Worm (Caenorhabditis elegans) whole organism, L1 larva: ENCODE measurements around the gene tbc-20.
A peak's percentile ranks its signal among the peaks of the same experiment; 100 is the strongest.

Experiments used
- C04F5.9 ChIP-seq: sonication (generic microtip); optimal IDR thresholded peaks from 2 replicates; lab custom pipeline; 2016; ENCODE audit warnings: missing genetic modification characterization, missing compliant biosample characterization
- C34B4.2 ChIP-seq: sonication (generic microtip); optimal IDR thresholded peaks from 2 replicates; lab custom pipeline; 2017; ENCODE audit warnings: mild to moderate bottlenecking, missing genetic modification characterization, missing compliant biosample characterization
- F16B12.6 ChIP-seq: fragments of 150-350 bp; optimal IDR thresholded peaks from 2 replicates; lab custom pipeline; 2014; ENCODE audit warnings: missing biosample characterization, missing genetic modification characterization
- Y116A8C.19 ChIP-seq: sonication (generic microtip); optimal IDR thresholded peaks from 2 replicates; lab custom pipeline; 2016; ENCODE audit warnings: missing compliant biosample characterization, missing genetic modification characterization, borderline replicate concordance
- aha-1 ChIP-seq: fragments of 150-350 bp; optimal IDR thresholded peaks from 2 replicates; lab custom pipeline; 2014; ENCODE audit warnings: missing biosample characterization, missing genetic modification characterization
- blmp-1 ChIP-seq: fragments of 150-350 bp; optimal IDR thresholded peaks from 2 replicates; lab custom pipeline; 2014; ENCODE audit warnings: missing biosample characterization, missing genetic modification characterization
- ceh-63 ChIP-seq: fragments of 200-800 bp; sonication (Bioruptor generic); optimal IDR thresholded peaks from 2 replicates; lab custom pipeline; 2018; ENCODE audit warnings: mild to moderate bottlenecking, missing genetic modification characterization, missing compliant biosample characterization
- ceh-8 ChIP-seq: fragments of 200-800 bp; sonication (Bioruptor generic); optimal IDR thresholded peaks from 2 replicates; lab custom pipeline; 2018; ENCODE audit warnings: mild to moderate bottlenecking, missing genetic modification characterization, moderate library complexity, missing compliant biosample characterization
- ceh-82 ChIP-seq, 3 experiments: fragments of 150-350 bp in 1 of 3; sonication (generic microtip) in 2 of 3; optimal IDR thresholded peaks; 2 replicates each; lab custom pipeline; 2014 to 2017; ENCODE audit warnings: missing biosample characterization in 3 of 3, missing genetic modification characterization in 3 of 3
- dsc-1 ChIP-seq: sonication (generic microtip); optimal IDR thresholded peaks from 2 replicates; lab custom pipeline; 2016; ENCODE audit warnings: mild to moderate bottlenecking, missing genetic modification characterization, missing compliant biosample characterization
- efl-1 ChIP-seq, 4 experiments: fragments of 150-350 bp; optimal IDR thresholded peaks in 3 of 4; peaks in 1 of 4; 1 replicate in 1 of 4; 2 replicates in 3 of 4; lab custom pipeline; 2014; ENCODE audit warnings: missing biosample characterization in 2 of 4, missing genetic modification characterization in 2 of 4, missing genetic modification reagents in 2 of 4
- efl-3 ChIP-seq: fragments of 200-800 bp; sonication (Bioruptor generic); optimal IDR thresholded peaks from 2 replicates; lab custom pipeline; 2018; ENCODE audit warnings: mild to moderate bottlenecking, missing genetic modification characterization, missing compliant biosample characterization
- egl-13 ChIP-seq: sonication (generic microtip); optimal IDR thresholded peaks from 2 replicates; lab custom pipeline; 2016; ENCODE audit warnings: missing genotype, missing genetic modification reagents, missing genetic modification characterization, missing compliant biosample characterization
- elt-2 ChIP-seq: sonication (generic microtip); optimal IDR thresholded peaks from 2 replicates; lab custom pipeline; 2016; ENCODE audit warnings: missing genetic modification characterization, mild to moderate bottlenecking, inconsistent platforms, missing compliant biosample characterization, missing genetic modification reagents
- fkh-4 ChIP-seq: sonication (generic microtip); optimal IDR thresholded peaks from 2 replicates; lab custom pipeline; 2016; ENCODE audit warnings: missing compliant biosample characterization, missing genetic modification characterization, borderline replicate concordance
- fos-1 ChIP-seq: fragments of 150-350 bp; optimal IDR thresholded peaks from 2 replicates; lab custom pipeline; 2014; ENCODE audit warnings: missing biosample characterization, missing genetic modification characterization
- grh-1 ChIP-seq: fragments of 200-800 bp; sonication (Bioruptor generic); IDR thresholded peaks from 2 replicates; pipeline ENCODE4 v1.3.6; 2022; ENCODE audit warnings: missing genetic modification reagents, missing genetic modification characterization, missing compliant biosample characterization
- hlh-17 ChIP-seq: fragments of 200-800 bp; sonication (Bioruptor generic); optimal IDR thresholded peaks from 2 replicates; lab custom pipeline; 2018; ENCODE audit warnings: missing genetic modification characterization, mild to moderate bottlenecking, missing compliant biosample characterization, moderate library complexity, borderline replicate concordance
- hlh-4 ChIP-seq: sonication (generic microtip); optimal IDR thresholded peaks from 2 replicates; lab custom pipeline; 2016; ENCODE audit warnings: mild to moderate bottlenecking, missing genetic modification characterization, missing compliant biosample characterization
- irx-1 ChIP-seq: sonication (generic microtip); optimal IDR thresholded peaks from 2 replicates; lab custom pipeline; 2016; ENCODE audit warnings: missing genetic modification characterization, missing compliant biosample characterization
- isw-1 ChIP-seq: fragments of 200-800 bp; sonication (Bioruptor generic); IDR thresholded peaks from 2 replicates; pipeline ENCODE4 v1.3.6; 2022; ENCODE audit warnings: missing genetic modification characterization, missing compliant biosample characterization
- jun-1 ChIP-seq: fragments of 150-350 bp; optimal IDR thresholded peaks from 2 replicates; lab custom pipeline; 2014; ENCODE audit warnings: missing biosample characterization, missing genetic modification reagents, missing genetic modification characterization
- lin-13 ChIP-seq: fragments of 150-350 bp; optimal IDR thresholded peaks from 2 replicates; lab custom pipeline; 2014; ENCODE audit warnings: missing biosample characterization, missing genetic modification reagents, missing genetic modification characterization
- lin-35 ChIP-seq, 2 experiments: fragments of 150-350 bp; optimal IDR thresholded peaks; 2 replicates each; lab custom pipeline; 2014; ENCODE audit warnings: missing biosample characterization in 2 of 2, missing genetic modification characterization in 2 of 2, missing genetic modification reagents in 2 of 2
- lin-39 ChIP-seq: fragments of 150-350 bp; optimal IDR thresholded peaks from 2 replicates; lab custom pipeline; 2014; ENCODE audit warnings: missing biosample characterization, missing genetic modification reagents, missing genetic modification characterization
- mab-9 ChIP-seq: fragments of 200-800 bp; sonication (Bioruptor generic); IDR thresholded peaks from 2 replicates; pipeline ENCODE4 v1.3.6; 2022; ENCODE audit warnings: missing genetic modification reagents, missing genetic modification characterization, missing compliant biosample characterization
- nhr-19 ChIP-seq: fragments of 200-800 bp; sonication (Bioruptor generic); conservative IDR thresholded peaks from 2 replicates; pipeline ENCODE4 v1.3.6; 2022; ENCODE audit warnings: missing genetic modification characterization, missing compliant biosample characterization
- nhr-237 ChIP-seq: fragments of 150-350 bp; optimal IDR thresholded peaks from 2 replicates; lab custom pipeline; 2014; ENCODE audit warnings: missing biosample characterization, missing genetic modification characterization
- nhr-28 ChIP-seq: fragments of 150-350 bp; optimal IDR thresholded peaks from 2 replicates; lab custom pipeline; 2014; ENCODE audit warnings: missing biosample characterization, missing genetic modification characterization
- nhr-77 ChIP-seq: fragments of 150-350 bp; optimal IDR thresholded peaks from 2 replicates; lab custom pipeline; 2014; ENCODE audit warnings: missing biosample characterization, missing genetic modification characterization
- nhr-85 ChIP-seq: sonication (generic microtip); peaks from one replicate; lab custom pipeline; 2016; ENCODE audit warnings: missing genetic modification characterization, inconsistent platforms, missing compliant biosample characterization
- pag-3 ChIP-seq: sonication (generic microtip); optimal IDR thresholded peaks from 2 replicates; lab custom pipeline; 2017; ENCODE audit warnings: missing genetic modification characterization, mild to moderate bottlenecking, missing compliant biosample characterization, antibody characterized with exemption, borderline replicate concordance; ENCODE audit not compliant: insufficient read depth
- pax-3 ChIP-seq: fragments of 200-800 bp; sonication (Bioruptor generic); optimal IDR thresholded peaks from 2 replicates; lab custom pipeline; 2018; ENCODE audit warnings: mild to moderate bottlenecking, missing genetic modification characterization, moderate library complexity, missing compliant biosample characterization
- rnt-1 ChIP-seq: sonication (generic microtip); optimal IDR thresholded peaks from 2 replicates; lab custom pipeline; 2016; ENCODE audit warnings: mild to moderate bottlenecking, missing genetic modification characterization, moderate library complexity, missing compliant biosample characterization
- sox-4 ChIP-seq: sonication (generic microtip); optimal IDR thresholded peaks from 2 replicates; lab custom pipeline; 2016; ENCODE audit warnings: missing genetic modification characterization, missing compliant biosample characterization
- sptf-1 ChIP-seq: fragments of 150-350 bp; optimal IDR thresholded peaks from 2 replicates; lab custom pipeline; 2014; ENCODE audit warnings: missing biosample characterization, missing genetic modification characterization
- tbx-2 ChIP-seq: sonication (generic microtip); optimal IDR thresholded peaks from 2 replicates; lab custom pipeline; 2016; ENCODE audit warnings: missing genetic modification characterization, missing compliant biosample characterization
- unc-62 ChIP-seq: fragments of 150-350 bp; optimal IDR thresholded peaks from 2 replicates; lab custom pipeline; 2014; ENCODE audit warnings: missing biosample characterization, missing genetic modification reagents, missing genetic modification characterization
- unc-86 ChIP-seq: sonication (generic microtip); optimal IDR thresholded peaks from 2 replicates; lab custom pipeline; 2016; ENCODE audit warnings: missing genetic modification characterization, missing compliant biosample characterization
- unc-98 ChIP-seq: fragments of 200-800 bp; sonication (Bioruptor generic); IDR thresholded peaks from 2 replicates; pipeline ENCODE4 v1.3.6; 2022; ENCODE audit warnings: missing genetic modification characterization, missing compliant biosample characterization
- xbp-1 ChIP-seq: sonication (generic microtip); optimal IDR thresholded peaks from 2 replicates; lab custom pipeline; 2016; ENCODE audit warnings: missing genetic modification characterization, missing compliant biosample characterization
- zag-1 ChIP-seq: fragments of 150-350 bp; optimal IDR thresholded peaks from 2 replicates; lab custom pipeline; 2014; ENCODE audit warnings: missing biosample characterization, missing genetic modification characterization
- ztf-11 ChIP-seq, 2 experiments: sonication (generic microtip); optimal IDR thresholded peaks; 2 replicates each; lab custom pipeline; 2016 to 2017; ENCODE audit warnings: missing genetic modification characterization in 2 of 2, missing biosample characterization in 1 of 2, missing compliant biosample characterization in 1 of 2

Gene tbc-20

ce11 chrII:14779851-14780250 lies 18.4 kb upstream of the tbc-20 start:
- TF ChIP-seq efl-1 (optimal IDR thresholded peaks at IDR 0.05; lab: Kevin White, UChicago): no peak
- peak in 1 of 2 experiments; percentile 64 for TF ChIP-seq efl-1 (GFP tag; optimal IDR thresholded peaks at IDR 0.05 in 1 of 2; lab: Kevin White, UChicago)
- no peak for TF ChIP-seq hlh-4
- TF ChIP-seq rnt-1 (tag; lab: Kevin White, UChicago): no peak

DNA sequence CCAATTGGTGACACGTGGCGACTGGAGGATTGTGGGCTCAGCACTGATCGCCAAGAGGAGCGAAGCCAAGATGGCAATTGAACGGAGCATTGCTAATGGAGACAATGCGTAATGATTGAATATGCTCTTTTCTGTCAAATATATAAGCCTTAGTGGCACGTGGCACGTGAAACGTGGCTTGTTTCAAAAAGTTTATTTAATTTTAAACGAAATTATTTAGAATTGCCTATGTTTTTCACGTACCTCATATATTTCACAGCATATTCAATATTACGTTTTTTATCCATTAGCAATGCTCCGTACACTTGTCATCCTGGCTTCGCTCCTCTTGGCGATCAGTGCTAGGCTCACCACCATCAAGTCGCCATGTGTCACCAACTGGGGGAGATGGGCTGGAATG lies 12.4 kb upstream of the tbc-20 start, which contains the start of gene Y54E2A.9:
Gene Y54E2A.9 (minus strand): TSS at position 101 of the 400 bp plus-strand sequence.
- TF ChIP-seq fkh-4 (tag; lab: Kevin White, UChicago): no peak
- TF ChIP-seq ceh-8 (GFP tag; lab: Kevin White, UChicago): no peak

DNA sequence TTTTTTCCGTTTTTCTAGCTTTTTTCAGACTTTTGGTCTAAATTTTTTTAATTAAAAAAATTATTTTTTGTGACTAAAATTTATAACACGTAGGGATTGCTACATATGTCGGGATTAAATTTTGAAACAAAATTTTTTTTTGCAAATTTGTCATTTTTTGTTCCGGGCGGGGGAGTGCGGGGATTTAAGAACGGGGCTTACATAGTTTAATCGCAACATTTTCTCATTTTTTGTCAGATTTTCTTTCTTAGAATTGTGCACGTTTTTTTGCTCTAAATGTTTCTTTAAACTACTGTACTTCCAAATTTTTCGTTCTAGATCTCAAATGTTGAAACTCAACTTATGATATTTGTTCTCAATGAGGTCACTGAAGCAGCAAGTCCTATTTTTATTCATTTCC lies 7.5 kb upstream of the tbc-20 start, which contains the start of gene Y54E2A.10:
Gene Y54E2A.10 (plus strand): TSS at position 301 of the 400 bp plus-strand sequence.
- no peak for TF ChIP-seq unc-98 (GFP tag; lab: Robert Waterston, UW)
- no peak for TF ChIP-seq unc-62
- no peak for TF ChIP-seq pag-3 (tag; lab: Kevin White, UChicago)
- TF ChIP-seq xbp-1 (tag; lab: Kevin White, UChicago): no peak
- TF ChIP-seq unc-86 (tag; lab: Kevin White, UChicago): no peak
- no peak for TF ChIP-seq ceh-8 (GFP tag; lab: Kevin White, UChicago)
- no peak for TF ChIP-seq hlh-17 (GFP tag; lab: Kevin White, UChicago)
- no peak for TF ChIP-seq lin-13 (GFP tag; lab: Kevin White, UChicago)
- TF ChIP-seq jun-1: no peak
- no peak for TF ChIP-seq ceh-63
- no peak for TF ChIP-seq zag-1 (tag; lab: Kevin White, UChicago)
- no peak for TF ChIP-seq pax-3 (tag; lab: Kevin White, UChicago)
- no peak for TF ChIP-seq C04F5.9 (tag; lab: Kevin White, UChicago)
- TF ChIP-seq nhr-85 (tag; lab: Kevin White, UChicago): no peak
- TF ChIP-seq lin-39 (tag; lab: Kevin White, UChicago): no peak

ce11 chrII:14792470-14792869 lies 5.8 kb upstream of the tbc-20 start:
- no peak for TF ChIP-seq C34B4.2 (tag; lab: Kevin White, UChicago)
- TF ChIP-seq zag-1 (tag; lab: Kevin White, UChicago): no peak
- TF ChIP-seq nhr-28 (tag; lab: Kevin White, UChicago): no peak
- no peak for TF ChIP-seq efl-3 (GFP tag; lab: Kevin White, UChicago)
- TF ChIP-seq nhr-77 (tag; lab: Kevin White, UChicago): no peak
- no peak for TF ChIP-seq isw-1 (GFP tag; lab: Robert Waterston, UW)
- no peak for TF ChIP-seq elt-2 (tag; lab: Kevin White, UChicago)

DNA sequence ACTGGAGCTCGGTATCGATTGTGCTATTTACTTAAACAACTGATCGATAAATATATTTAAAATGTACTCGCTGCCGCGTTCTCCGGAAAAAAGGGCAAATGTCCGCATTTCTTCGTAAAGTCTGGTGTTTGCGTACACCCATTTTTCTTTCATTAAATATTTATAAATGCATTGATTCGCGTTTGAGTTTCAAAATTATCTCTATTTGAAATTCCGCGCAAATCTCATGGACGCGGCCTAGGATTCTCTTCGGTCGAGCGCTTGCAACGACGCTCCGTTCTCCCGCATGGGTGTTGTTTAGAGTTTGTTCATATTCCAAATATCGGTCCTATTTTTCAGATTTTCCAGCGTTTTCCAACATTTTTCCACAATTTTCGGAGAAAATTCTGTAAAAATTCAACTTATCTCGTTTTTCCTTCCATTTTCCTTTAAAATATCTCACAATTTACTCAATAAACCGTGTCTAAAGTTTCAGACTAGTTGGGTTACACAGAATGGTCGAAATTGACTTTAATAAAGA lies 3.3 kb upstream of the tbc-20 start, which contains the start of gene eif-3.B:
Gene eif-3.B (plus strand): TSS at position 470 of the 520 bp plus-strand sequence.
- TF ChIP-seq F16B12.6 (tag; lab: Kevin White, UChicago) (peak; percentile 92), nhr-19 (GFP tag; lab: Robert Waterston, UW) (peak; percentile 96), hlh-4 (no peak), ztf-11 (tag; optimal IDR thresholded peaks at IDR 0.05; lab: Kevin White, UChicago) (peak in 1 of 2 experiments; percentile 97), sptf-1 (tag; lab: Kevin White, UChicago) (no peak), jun-1 (peak; percentile 87), blmp-1 (peak; percentile 84), isw-1 (GFP tag; lab: Robert Waterston, UW) (peak; percentile 96), tbx-2 (tag; lab: Kevin White, UChicago) (peak; percentile 98), dsc-1 (tag; lab: Kevin White, UChicago) (peak; percentile 99), Y116A8C.19 (peak; percentile 90), grh-1 (GFP tag; lab: Robert Waterston, UW) (peak; percentile 85), irx-1 (tag; lab: Kevin White, UChicago) (peak; percentile 97), aha-1 (tag; lab: Kevin White, UChicago) (peak; percentile 51), pag-3 (tag; lab: Kevin White, UChicago) (no peak), lin-35 (GFP tag; optimal IDR thresholded peaks at IDR 0.05; lab: Kevin White, UChicago) (peak; percentile 98), mab-9 (GFP tag; lab: Robert Waterston, UW) (peak; percentile 74; the same call in 1 of the 2 replicates), sox-4 (tag; lab: Kevin White, UChicago) (peak; percentile 97), fos-1 (peak; percentile 86), ceh-82 (tag; optimal IDR thresholded peaks at IDR 0.05; lab: Kevin White, UChicago) (peak; percentile 84 to 89 (median 88)), egl-13 (tag; lab: Kevin White, UChicago) (peak; percentile 98), pax-3 (tag; lab: Kevin White, UChicago) (peak; percentile 96), nhr-237 (tag; lab: Kevin White, UChicago) (peak; percentile 86)
